Worm (Caenorhabditis elegans) whole organism, young adult: ENCODE data around the gene C05C9.2.

Source experiments
- madf-3 ChIP-seq: fragments of 200-800 bp; sonication (Bioruptor generic); IDR thresholded peaks from 2 replicates; pipeline ENCODE4 v1.3.6; 2022; ENCODE audit warnings: missing genetic modification reagents, missing genetic modification characterization, missing compliant biosample characterization
- nfyb-1 ChIP-seq: fragments of 200-800 bp; sonication (Bioruptor generic); IDR thresholded peaks from 2 replicates; pipeline ENCODE4 v1.3.6; 2022; ENCODE audit warnings: missing genetic modification reagents, missing genetic modification characterization, missing compliant biosample characterization
- sea-2 ChIP-seq: fragments of 200-800 bp; sonication (Bioruptor generic); IDR thresholded peaks from 2 replicates; pipeline ENCODE4 v1.3.6; 2022; ENCODE audit warnings: missing genetic modification characterization, missing compliant biosample characterization

DNA sequence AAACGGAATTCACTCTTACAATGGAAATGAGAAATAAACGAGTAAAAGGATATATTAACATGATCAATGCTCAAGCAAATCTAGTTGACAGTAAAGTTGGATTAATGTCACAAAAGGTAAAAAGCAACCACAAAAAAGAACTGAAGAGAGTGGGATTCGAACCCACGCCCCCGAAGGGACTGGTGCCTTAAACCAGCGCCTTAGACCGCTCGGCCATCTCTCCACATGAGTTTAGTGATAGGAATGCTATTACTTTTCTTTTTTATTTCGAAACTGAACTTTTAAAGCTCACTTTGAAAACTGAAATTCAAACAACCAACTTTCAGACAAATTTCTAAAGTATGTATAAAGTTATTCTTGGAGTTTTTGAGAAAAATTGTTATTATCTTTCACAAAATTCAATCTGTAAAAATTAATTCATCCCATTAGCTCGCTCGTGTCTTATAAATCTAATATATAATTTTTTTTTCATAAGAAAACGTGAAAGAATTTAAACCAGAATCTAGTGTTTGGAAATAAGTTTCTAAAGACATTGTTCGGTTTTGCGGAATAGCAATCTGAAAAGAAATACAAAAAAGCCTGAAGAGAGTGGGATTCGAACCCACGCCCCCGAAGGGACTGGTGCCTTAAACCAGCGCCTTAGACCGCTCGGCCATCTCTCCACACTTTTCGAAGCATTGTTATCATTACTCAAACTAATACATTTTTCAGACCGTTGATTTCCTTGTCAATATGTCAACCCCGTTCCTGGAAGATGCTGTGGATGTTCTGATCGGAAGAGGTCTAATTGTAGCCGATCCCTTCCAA is 10.1 kb downstream of the C05C9.2 start:
- TF ChIP-seq sea-2 (GFP tag; lab: Robert Waterston, UW) (no peak), madf-3 (0 out of 2 replicates have a peak, but pooled peaks have one; percentile 65), nfyb-1 (GFP tag; lab: Robert Waterston, UW) (0 out of 2 replicates have a peak, but pooled peaks have one; percentile 12)
